Fruit fly (Drosophila melanogaster) whole organism, embryonic: ENCODE results near the gene CG7739.

Experiments
- Asciz ChIP-seq: fragments of 200-800 bp; sonication (Bioruptor generic); optimal IDR thresholded peaks from 2 replicates; lab custom pipeline; 2017; ENCODE audit warnings: missing biosample characterization, mild to moderate bottlenecking, missing genetic modification characterization, missing genetic modification reagents
- B-H2 ChIP-seq: fragments of 200-800 bp; sonication (Bioruptor generic); optimal IDR thresholded peaks from 2 replicates; lab custom pipeline; 2018; ENCODE audit warnings: missing biosample characterization, mild to moderate bottlenecking, missing genetic modification characterization
- BEAF-32 ChIP-seq: fragments of 200-800 bp; sonication (Bioruptor generic); optimal IDR thresholded peaks from 3 replicates; lab custom pipeline; 2017; ENCODE audit warnings: missing biosample characterization, missing genetic modification characterization, mild to moderate bottlenecking, moderate library complexity, missing genetic modification reagents
- C15 ChIP-seq: fragments of 200-800 bp; sonication (Bioruptor generic); IDR thresholded peaks from 3 replicates; pipeline ENCODE4 v1.3.6; 2022; ENCODE audit warnings: missing biosample characterization, missing genetic modification characterization
- CG11696 ChIP-seq: fragments of 200-800 bp; sonication (Bioruptor generic); IDR thresholded peaks from 2 replicates; pipeline ENCODE4 v1.3.6; 2022; ENCODE audit warnings: missing biosample characterization, missing genetic modification characterization
- CG11723 ChIP-seq: fragments of 200-800 bp; sonication (Bioruptor generic); optimal IDR thresholded peaks from 2 replicates; lab custom pipeline; 2017; ENCODE audit warnings: missing biosample characterization, mild to moderate bottlenecking, missing genetic modification characterization
- CG12104 ChIP-seq: fragments of 200-800 bp; sonication (Bioruptor generic); optimal IDR thresholded peaks from 3 replicates; lab custom pipeline; 2016; ENCODE audit warnings: missing biosample characterization, missing genetic modification characterization
- CG13123 ChIP-seq: fragments of 200-800 bp; sonication (Bioruptor generic); optimal IDR thresholded peaks from 2 replicates; lab custom pipeline; 2016; ENCODE audit warnings: missing biosample characterization, missing genetic modification characterization
- CG13894 ChIP-seq: fragments of 200-800 bp; sonication (Bioruptor generic); optimal IDR thresholded peaks from 3 replicates; lab custom pipeline; 2018; ENCODE audit warnings: missing biosample characterization, mild to moderate bottlenecking, missing genetic modification characterization, moderate library complexity
- CG15479 ChIP-seq: fragments of 200-800 bp; sonication (Bioruptor generic); optimal IDR thresholded peaks from 3 replicates; lab custom pipeline; 2019; ENCODE audit warnings: missing biosample characterization, mild to moderate bottlenecking, missing genetic modification characterization, moderate library complexity
- CG1832 ChIP-seq: fragments of 200-800 bp; sonication (Bioruptor generic); optimal IDR thresholded peaks from 2 replicates; lab custom pipeline; 2017; ENCODE audit warnings: missing biosample characterization, mild to moderate bottlenecking, missing genetic modification characterization, inconsistent platforms
- CG2116 ChIP-seq: fragments of 200-800 bp; sonication (Bioruptor generic); optimal IDR thresholded peaks from 3 replicates; lab custom pipeline; 2018; ENCODE audit warnings: missing biosample characterization, mild to moderate bottlenecking, missing genetic modification characterization
- CG32532 ChIP-seq: fragments of 200-800 bp; sonication (Bioruptor generic); IDR thresholded peaks from 2 replicates; pipeline ENCODE4 v1.3.6; 2022; ENCODE audit warnings: missing biosample characterization, missing genetic modification characterization
- CG6791 ChIP-seq: fragments of 200-800 bp; sonication (Bioruptor generic); IDR thresholded peaks from 3 replicates; pipeline ENCODE4 v1.3.6; 2022; ENCODE audit warnings: missing biosample characterization, missing genetic modification characterization; ENCODE audit not compliant: partially characterized antibody
- CG7839 ChIP-seq: fragments of 200-800 bp; sonication (Bioruptor generic); optimal IDR thresholded peaks from 3 replicates; lab custom pipeline; 2018; ENCODE audit warnings: missing biosample characterization, mild to moderate bottlenecking, missing genetic modification characterization, moderate library complexity
- CG8924 ChIP-seq: fragments of 200-800 bp; optimal IDR thresholded peaks from 3 replicates; lab custom pipeline; 2019; ENCODE audit warnings: missing biosample characterization, mild to moderate bottlenecking, missing genetic modification characterization, moderate library complexity
- CTCF ChIP-seq: fragments of 200-800 bp; sonication (Bioruptor generic); optimal IDR thresholded peaks from 2 replicates; lab custom pipeline; 2017; ENCODE audit warnings: missing biosample characterization, mild to moderate bottlenecking, missing genetic modification characterization, moderate library complexity
- Dfd ChIP-seq, 2 experiments: fragments of >200 bp; optimal IDR thresholded peaks; 2 replicates each; lab custom pipeline; 2017; ENCODE audit warnings: missing biosample characterization in 2 of 2, missing genetic modification characterization in 2 of 2
- Dip3 ChIP-seq: fragments of 200-800 bp; sonication (Bioruptor generic); optimal IDR thresholded peaks from 3 replicates; lab custom pipeline; 2016; ENCODE audit warnings: missing biosample characterization, missing genetic modification characterization
- Dp ChIP-seq: fragments of 200-800 bp; sonication (Bioruptor generic); optimal IDR thresholded peaks from 2 replicates; lab custom pipeline; 2018; ENCODE audit warnings: missing biosample characterization, mild to moderate bottlenecking, missing genetic modification characterization, moderate library complexity
- Elba2 ChIP-seq: fragments of 200-800 bp; sonication (Bioruptor generic); optimal IDR thresholded peaks from 3 replicates; lab custom pipeline; 2016; ENCODE audit warnings: missing biosample characterization, missing genetic modification characterization
- Hmx ChIP-seq: fragments of 200-800 bp; sonication (Bioruptor generic); optimal IDR thresholded peaks from 2 replicates; lab custom pipeline; 2016; ENCODE audit warnings: missing biosample characterization, missing genetic modification characterization
- Hr3 ChIP-seq: fragments of 200-800 bp; sonication (Bioruptor generic); optimal IDR thresholded peaks from 3 replicates; lab custom pipeline; 2016; ENCODE audit warnings: missing biosample characterization, missing genetic modification characterization
- Hr78 ChIP-seq, 2 experiments: fragments of 200-800 bp in 1 of 2; fragments of >200 bp in 1 of 2; sonication (Bioruptor generic) in 1 of 2; optimal IDR thresholded peaks; 2 replicates each; lab custom pipeline; 2017 to 2019; ENCODE audit warnings: missing biosample characterization in 2 of 2, missing genetic modification characterization in 2 of 2, mild to moderate bottlenecking in 1 of 2, moderate library complexity in 1 of 2
- Neu2 ChIP-seq: fragments of 200-800 bp; sonication (Bioruptor generic); optimal IDR thresholded peaks from 3 replicates; lab custom pipeline; 2016; ENCODE audit warnings: missing biosample characterization, missing genetic modification characterization, borderline replicate concordance
- Nf-YB ChIP-seq: fragments of 200-800 bp; sonication (Bioruptor generic); optimal IDR thresholded peaks from 3 replicates; lab custom pipeline; 2019; ENCODE audit warnings: missing biosample characterization, mild to moderate bottlenecking, missing genetic modification characterization, moderate library complexity
- NfI ChIP-seq: fragments of 200-800 bp; sonication (Bioruptor generic); optimal IDR thresholded peaks from 3 replicates; lab custom pipeline; 2018; ENCODE audit warnings: missing biosample characterization, mild to moderate bottlenecking, missing genetic modification characterization, moderate library complexity
- bigmax ChIP-seq: fragments of 200-800 bp; sonication (Bioruptor generic); optimal IDR thresholded peaks from 2 replicates; lab custom pipeline; 2018; ENCODE audit warnings: missing biosample characterization, mild to moderate bottlenecking, missing genetic modification characterization
- btn ChIP-seq: fragments of 200-800 bp; sonication (Bioruptor generic); optimal IDR thresholded peaks from 2 replicates; lab custom pipeline; 2016; ENCODE audit warnings: missing biosample characterization, missing genetic modification characterization
- cad ChIP-seq: fragments of >200 bp; optimal IDR thresholded peaks from 2 replicates; lab custom pipeline; 2017; ENCODE audit warnings: missing biosample characterization, missing genetic modification characterization
- cg ChIP-seq: fragments of 200-800 bp; sonication (Bioruptor generic); optimal IDR thresholded peaks from 3 replicates; lab custom pipeline; 2019; ENCODE audit warnings: missing biosample characterization, mild to moderate bottlenecking, missing genetic modification characterization, moderate library complexity
- ci ChIP-seq: fragments of 200-800 bp; sonication (Bioruptor generic); IDR thresholded peaks from 3 replicates; pipeline ENCODE4 v1.3.6; 2022; ENCODE audit warnings: missing biosample characterization, missing genetic modification characterization
- crol ChIP-seq: fragments of 200-800 bp; sonication (Bioruptor generic); IDR thresholded peaks from 2 replicates; pipeline ENCODE4 v1.3.6; 2022; ENCODE audit warnings: missing biosample characterization, missing genetic modification characterization
- esg ChIP-seq: fragments of 200-800 bp; sonication (Bioruptor generic); conservative IDR thresholded peaks from 2 replicates; pipeline ENCODE4 v1.3.6; 2022; ENCODE audit warnings: missing biosample characterization, missing genetic modification characterization
- fru ChIP-seq: fragments of >200 bp; optimal IDR thresholded peaks from 2 replicates; lab custom pipeline; 2017
- kah ChIP-seq: fragments of 200-800 bp; sonication (Bioruptor generic); optimal IDR thresholded peaks from 2 replicates; lab custom pipeline; 2018; ENCODE audit warnings: missing biosample characterization, mild to moderate bottlenecking, missing genetic modification characterization
- kay ChIP-seq: fragments of 200-800 bp; sonication (Bioruptor generic); optimal IDR thresholded peaks from 2 replicates; lab custom pipeline; 2016; ENCODE audit warnings: missing biosample characterization, missing genetic modification characterization
- ken ChIP-seq: fragments of 200-800 bp; sonication (Bioruptor generic); IDR thresholded peaks from 3 replicates; pipeline ENCODE4 v1.3.6; 2022; ENCODE audit warnings: missing biosample characterization, missing genetic modification characterization
- klu ChIP-seq: fragments of 200-800 bp; sonication (Bioruptor generic); IDR thresholded peaks from 2 replicates; pipeline ENCODE4 v1.3.6; 2022; ENCODE audit warnings: missing biosample characterization, missing genetic modification characterization
- luna ChIP-seq: fragments of 200-800 bp; sonication (Bioruptor generic); optimal IDR thresholded peaks from 2 replicates; lab custom pipeline; 2016; ENCODE audit warnings: missing biosample characterization, missing genetic modification characterization
- nom ChIP-seq: fragments of 200-800 bp; sonication (Bioruptor generic); optimal IDR thresholded peaks from 2 replicates; lab custom pipeline; 2017; ENCODE audit warnings: missing biosample characterization, missing genetic modification characterization, mild to moderate bottlenecking, moderate library complexity, missing genetic modification reagents
- p53 ChIP-seq: fragments of 200-800 bp; sonication (Bioruptor generic); optimal IDR thresholded peaks from 2 replicates; lab custom pipeline; 2016; ENCODE audit warnings: missing biosample characterization, missing genetic modification characterization
- pb ChIP-seq: fragments of 200-800 bp; sonication (Bioruptor generic); optimal IDR thresholded peaks from 3 replicates; lab custom pipeline; 2016; ENCODE audit warnings: missing biosample characterization, missing genetic modification characterization
- peb ChIP-seq: fragments of 200-800 bp; sonication (Bioruptor generic); IDR thresholded peaks from 2 replicates; pipeline ENCODE4 v1.3.6; 2022; ENCODE audit warnings: missing biosample characterization, missing genetic modification characterization
- phol ChIP-seq: fragments of 200-800 bp; sonication (Bioruptor generic); optimal IDR thresholded peaks from 3 replicates; lab custom pipeline; 2018; ENCODE audit warnings: missing biosample characterization, mild to moderate bottlenecking, missing genetic modification characterization, moderate library complexity
- sens ChIP-seq: fragments of 200-800 bp; sonication (Bioruptor generic); peaks from one replicate; lab custom pipeline; 2016; ENCODE audit warnings: missing biosample characterization, missing genetic modification characterization
- slou ChIP-seq: fragments of 200-800 bp; sonication (Bioruptor generic); optimal IDR thresholded peaks from 3 replicates; lab custom pipeline; 2016; ENCODE audit warnings: missing biosample characterization, missing genetic modification characterization
- stc ChIP-seq: fragments of 200-800 bp; sonication (Bioruptor generic); IDR thresholded peaks from 2 replicates; pipeline ENCODE4 v1.3.6; 2022; ENCODE audit warnings: missing biosample characterization, missing genetic modification characterization
- toy ChIP-seq: fragments of 200-800 bp; sonication (Bioruptor generic); IDR thresholded peaks from 2 replicates; pipeline ENCODE4 v1.3.6; 2022; ENCODE audit warnings: missing biosample characterization, missing genetic modification characterization
- ttk ChIP-seq: fragments of 200-800 bp; sonication (Bioruptor generic); IDR thresholded peaks from 2 replicates; pipeline ENCODE4 v2.1.2; 2022; ENCODE audit warnings: missing biosample characterization, missing genetic modification characterization

The CG7739 gene

dm6 chr3L:15534274-15535227, 28.3 kb downstream of the CG7739 start (continued):
- TF ChIP-seq CG13894 (tag; lab: Kevin White, UChicago) (peak; percentile 3), C15 (no peak), Hr78 (GFP tag; optimal IDR thresholded peaks at IDR 0.05; lab: Kevin White, UChicago) (no peak), esg (GFP tag; lab: Robert Waterston, UW) (peak; percentile 20; the same call in 1 of the 2 replicates), p53 (GFP tag; lab: Kevin White, UChicago) (peak; percentile 16), Nf-YB (peak; percentile 62), bigmax (GFP tag; lab: Kevin White, UChicago) (no peak), klu (GFP tag; lab: Robert Waterston, UW) (no peak), phol (tag; lab: Kevin White, UChicago) (peak; percentile 66), toy (GFP tag; lab: Robert Waterston, UW) (no peak), CG32532 (peak; percentile 35; the same call in 1 of the 2 replicates), Asciz (peak; percentile 46), CG12104 (GFP tag; lab: Kevin White, UChicago) (peak; percentile 30), Hmx (GFP tag; lab: Kevin White, UChicago) (peak; percentile 49), kah (no peak), CG11723 (peak; percentile 61), BEAF-32 (GFP tag; lab: Kevin White, UChicago) (no peak), crol (GFP tag; lab: Robert Waterston, UW) (peak; percentile 83), CG11696 (no peak), Neu2 (GFP tag; lab: Kevin White, UChicago) (no peak), slou (GFP tag; lab: Kevin White, UChicago) (peak; percentile 28), peb (no peak), cad (GFP tag; lab: Kevin White, UChicago) (no peak), CG7839 (tag; lab: Kevin White, UChicago) (peak; percentile 77), fru (lab: Kevin White, UChicago) (no peak), CG6791 (GFP tag; lab: Robert Waterston, UW) (no peak), kay (GFP tag; lab: Kevin White, UChicago) (peak; percentile 17), Dfd (GFP tag; optimal IDR thresholded peaks at IDR 0.05; lab: Kevin White, UChicago) (no peak), CG13123 (GFP tag; lab: Kevin White, UChicago) (no peak), Elba2 (GFP tag; lab: Kevin White, UChicago) (no peak), CG1832 (GFP tag; lab: Kevin White, UChicago) (no peak), ken (GFP tag; lab: Robert Waterston, UW) (0 out of 3 replicates have a peak, but pooled peaks have one; percentile 38), B-H2 (no peak), NfI (GFP tag; lab: Kevin White, UChicago) (peak; percentile 43), luna (GFP tag; lab: Kevin White, UChicago) (no peak), btn (GFP tag; lab: Kevin White, UChicago) (peak; percentile 38), Hr3 (GFP tag; lab: Kevin White, UChicago) (peak; percentile 65), sens (GFP tag; lab: Kevin White, UChicago) (peak; percentile 94), stc (GFP tag; lab: Robert Waterston, UW) (no peak), Dp (GFP tag; lab: Kevin White, UChicago) (no peak), CTCF (no peak), CG15479 (no peak), CG2116 (GFP tag; lab: Kevin White, UChicago) (no peak), cg (GFP tag; lab: Kevin White, UChicago) (no peak), pb (no peak), Dip3 (GFP tag; lab: Kevin White, UChicago) (peak; percentile 56), nom (no peak), ttk (GFP tag; lab: Robert Waterston, UW) (no peak), CG8924 (tag; lab: Kevin White, UChicago) (peak; percentile 66), ci (peak; percentile 61; the same call in 2 of the 3 replicates)
